Worm (Caenorhabditis elegans): Measurements from ENCODE around the gene rpl-35.

- TF ChIP-seq snpc-4 (GFP tag; optimal IDR thresholded peaks at IDR 0.05) (no peak), snpc-4 (tag; optimal IDR thresholded peaks at IDR 0.05) (no peak), him-1 (tag; optimal IDR thresholded peaks at IDR 0.05) (no peak), tbp1 (GFP tag; optimal IDR thresholded peaks at IDR 0.05) (no peak), fkh-3 (tag; optimal IDR thresholded peaks at IDR 0.05) (no peak)
Observed at ce11 chrIII:7823285-7823684, 31.6 kb upstream of the rpl-35 start.
